Fruit fly (Drosophila melanogaster): ENCODE data around the gene CG31230.

dm6 chr3R:18680332-18680731 lies 8.9 kb downstream of the CG31230 start, which contains the start of the genes CG46318 and ChT:
- no peak for TF ChIP-seq CG8478 (optimal IDR thresholded peaks at IDR 0.05)
- no peak for TF ChIP-seq CTCF (optimal IDR thresholded peaks at IDR 0.05)

All from S2 (cell line).